Worm (Caenorhabditis elegans) whole organism, midembryonic: ENCODE measurements around the gene C53D6.10.

Experiments
- T22C8.4 ChIP-seq: fragments of 200-800 bp; sonication (Bioruptor generic); IDR thresholded peaks from 2 replicates; pipeline ENCODE4 v1.3.6; 2022; ENCODE audit warnings: missing genetic modification characterization, missing compliant biosample characterization
- cog-1 ChIP-seq: sonication (generic microtip); optimal IDR thresholded peaks from 2 replicates; lab custom pipeline; 2016; ENCODE audit warnings: missing genetic modification characterization, missing compliant biosample characterization
- med-1 ChIP-seq: sonication (generic microtip); optimal IDR thresholded peaks from 2 replicates; lab custom pipeline; 2017; ENCODE audit warnings: missing genetic modification characterization, mild to moderate bottlenecking, missing compliant biosample characterization, antibody characterized with exemption, missing genetic modification reagents; ENCODE audit not compliant: insufficient read depth
- ref-1 ChIP-seq: fragments of 200-800 bp; sonication (Bioruptor generic); conservative IDR thresholded peaks from 2 replicates; pipeline ENCODE4 v1.3.6; 2022; ENCODE audit warnings: missing genetic modification reagents, missing genetic modification characterization, missing compliant biosample characterization
- tab-1 ChIP-seq: fragments of 200-800 bp; sonication (Bioruptor generic); IDR thresholded peaks from 2 replicates; pipeline ENCODE4 v1.3.6; 2022; ENCODE audit warnings: missing genetic modification characterization, missing compliant biosample characterization
- ztf-23 ChIP-seq: fragments of 200-800 bp; sonication (Bioruptor generic); IDR thresholded peaks from 2 replicates; pipeline ENCODE4 v1.3.6; 2022; ENCODE audit warnings: missing genetic modification reagents, missing genetic modification characterization, missing compliant biosample characterization

- TF ChIP-seq ztf-23 (GFP tag; lab: Robert Waterston, UW) (no peak), tab-1 (GFP tag; lab: Robert Waterston, UW) (no peak), T22C8.4 (GFP tag; lab: Robert Waterston, UW) (no peak), med-1 (GFP tag; lab: Kevin White, UChicago) (no peak), cog-1 (no peak), ref-1 (GFP tag; lab: Robert Waterston, UW) (no peak)
These were observed 24.0 kb downstream of the C53D6.10 start, which contains the start of gene C53D6.11 for ce11 chrIV:9010257-9010656.
